Worm (Caenorhabditis elegans) whole organism, midembryonic: Measurements from ENCODE around the gene K10G6.9.

Experiments
- T22C8.4 ChIP-seq: fragments of 200-800 bp; sonication (Bioruptor generic); IDR thresholded peaks from 2 replicates; pipeline ENCODE4 v1.3.6; 2022; ENCODE audit warnings: missing genetic modification characterization, missing compliant biosample characterization
- cog-1 ChIP-seq: sonication (generic microtip); optimal IDR thresholded peaks from 2 replicates; lab custom pipeline; 2016; ENCODE audit warnings: missing genetic modification characterization, missing compliant biosample characterization
- flt-1 ChIP-seq: fragments of 200-800 bp; sonication (Bioruptor generic); IDR thresholded peaks from 2 replicates; pipeline ENCODE4 v1.3.6; 2022; ENCODE audit warnings: missing genetic modification characterization, missing compliant biosample characterization
- klf-2 ChIP-seq: fragments of 200-800 bp; sonication (Bioruptor generic); conservative IDR thresholded peaks from 2 replicates; pipeline ENCODE4 v1.3.6; 2022; ENCODE audit warnings: missing genetic modification reagents, missing genetic modification characterization, missing compliant biosample characterization
- med-1 ChIP-seq: sonication (generic microtip); optimal IDR thresholded peaks from 2 replicates; lab custom pipeline; 2017; ENCODE audit warnings: missing genetic modification characterization, mild to moderate bottlenecking, missing compliant biosample characterization, antibody characterized with exemption, missing genetic modification reagents; ENCODE audit not compliant: insufficient read depth
- ref-1 ChIP-seq: fragments of 200-800 bp; sonication (Bioruptor generic); conservative IDR thresholded peaks from 2 replicates; pipeline ENCODE4 v1.3.6; 2022; ENCODE audit warnings: missing genetic modification reagents, missing genetic modification characterization, missing compliant biosample characterization
- tab-1 ChIP-seq: fragments of 200-800 bp; sonication (Bioruptor generic); IDR thresholded peaks from 2 replicates; pipeline ENCODE4 v1.3.6; 2022; ENCODE audit warnings: missing genetic modification characterization, missing compliant biosample characterization
- ztf-23 ChIP-seq: fragments of 200-800 bp; sonication (Bioruptor generic); IDR thresholded peaks from 2 replicates; pipeline ENCODE4 v1.3.6; 2022; ENCODE audit warnings: missing genetic modification reagents, missing genetic modification characterization, missing compliant biosample characterization
- ztf-29 ChIP-seq: fragments of 200-800 bp; sonication (Bioruptor generic); IDR thresholded peaks from 2 replicates; pipeline ENCODE4 v1.3.6; 2022; ENCODE audit warnings: missing genetic modification reagents, missing genetic modification characterization, missing compliant biosample characterization

Gene K10G6.9

DNA sequence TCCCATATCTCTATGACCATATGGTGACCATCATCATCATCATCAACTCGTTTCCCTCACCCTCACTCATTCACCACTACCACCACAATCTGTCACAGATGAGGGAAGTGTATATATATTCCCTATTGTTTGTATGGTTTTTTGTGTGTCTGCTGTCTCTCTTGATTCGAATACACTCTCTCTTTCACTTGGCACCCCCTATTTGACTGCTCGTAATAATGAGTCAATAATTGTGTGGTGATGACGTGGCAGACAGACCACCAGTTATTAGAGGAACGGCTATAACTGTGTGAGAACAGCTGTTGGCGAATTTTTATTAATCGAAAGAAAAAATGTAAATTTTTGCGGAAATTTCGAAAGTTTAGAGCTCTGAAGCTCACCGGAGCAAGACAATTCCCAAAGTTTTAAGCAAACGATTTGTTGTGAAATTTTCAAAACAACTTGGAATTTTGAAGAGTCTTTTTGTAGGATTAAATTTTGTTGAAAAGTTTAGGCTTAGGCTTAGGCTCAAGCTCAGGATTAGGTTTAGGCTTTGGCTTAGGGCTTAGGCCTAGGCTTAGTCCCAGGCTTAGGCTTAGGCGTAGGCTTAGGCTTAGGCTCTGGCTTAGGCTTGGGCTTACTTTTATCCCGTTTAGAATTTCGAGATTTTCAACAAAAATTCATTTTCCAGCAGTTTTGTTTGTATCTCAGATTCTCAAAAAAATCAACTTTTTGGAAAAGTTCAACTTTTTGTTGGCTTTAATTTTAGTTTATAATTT, 14.4 kb upstream of the K10G6.9 start:
- TF ChIP-seq ztf-29 (GFP tag; lab: Robert Waterston, UW) (peak; percentile 75; the same call in 1 of the 2 replicates), ref-1 (GFP tag; lab: Robert Waterston, UW) (no peak)

DNA sequence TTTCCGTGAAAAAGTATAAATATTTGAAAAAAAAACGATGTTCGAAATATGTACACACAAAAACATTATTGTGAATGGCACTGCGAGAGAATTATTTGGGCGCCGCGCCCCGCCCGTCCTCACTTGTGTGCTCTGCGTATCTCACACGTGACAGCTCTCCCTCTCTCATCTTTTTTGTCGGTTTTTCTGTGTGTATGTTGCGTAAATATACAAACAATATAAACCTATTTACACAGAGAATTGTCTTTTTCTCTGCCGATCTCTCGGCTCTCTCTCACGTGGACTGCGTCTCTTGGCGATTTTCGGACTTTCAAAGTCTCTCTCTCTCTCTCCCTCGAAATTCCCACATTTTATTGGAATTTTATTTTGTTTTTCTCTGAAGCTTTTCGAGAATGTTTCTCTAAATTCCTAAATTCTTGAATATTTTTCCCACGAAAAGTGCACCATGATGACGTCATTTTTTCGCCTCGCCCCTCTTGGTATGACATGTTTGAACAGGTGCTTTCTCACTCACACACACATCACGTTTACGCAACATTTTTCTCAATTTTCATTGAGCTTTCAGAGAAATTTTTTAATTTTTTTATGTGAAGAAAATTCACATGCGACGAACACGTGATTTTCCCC, 13.3 kb upstream of the K10G6.9 start:
- peak; percentile 63 for TF ChIP-seq cog-1 (tag; lab: Kevin White, UChicago)
- TF ChIP-seq ztf-23 (GFP tag; lab: Robert Waterston, UW), result no peak
- TF ChIP-seq flt-1 (GFP tag; lab: Robert Waterston, UW), result peak; percentile 66; the same call in 1 of the 2 replicates

DNA sequence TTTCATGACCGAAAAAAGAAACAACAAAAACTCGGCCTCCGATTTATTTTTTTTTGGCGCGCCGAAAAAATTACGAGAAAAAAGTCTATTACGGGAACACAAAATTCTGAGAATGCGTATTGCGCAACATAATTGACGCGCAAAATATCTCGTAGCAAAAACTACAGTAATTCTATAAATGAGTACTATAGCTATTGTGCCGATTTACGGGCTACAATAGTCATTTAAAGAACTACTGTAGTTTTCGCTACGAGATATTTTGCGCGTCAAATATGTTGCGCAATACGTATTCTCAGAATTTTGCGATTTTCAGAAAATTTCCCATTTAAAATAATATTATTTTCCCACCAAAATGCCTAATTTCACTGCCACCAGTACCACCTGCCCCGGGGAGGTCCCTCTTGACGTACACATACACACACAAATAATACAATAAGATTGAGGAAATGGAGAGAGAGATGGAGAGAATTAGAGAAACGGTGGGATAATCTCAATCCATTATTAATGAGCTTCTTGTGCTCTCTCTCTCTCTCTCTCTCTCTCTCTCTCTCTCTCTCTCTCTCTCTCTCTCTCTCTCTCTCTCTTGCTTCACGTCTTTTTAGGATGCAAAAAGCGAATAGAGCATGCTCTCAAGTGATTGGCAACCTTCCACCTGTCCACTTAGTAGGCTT, 12.5 kb upstream of the K10G6.9 start:
- TF ChIP-seq ref-1 (GFP tag; lab: Robert Waterston, UW) (no peak), tab-1 (GFP tag; lab: Robert Waterston, UW) (0 out of 2 replicates have a peak, but pooled peaks have one; percentile 35), cog-1 (tag; lab: Kevin White, UChicago) (peak; percentile 8), T22C8.4 (GFP tag; lab: Robert Waterston, UW) (no peak)

DNA sequence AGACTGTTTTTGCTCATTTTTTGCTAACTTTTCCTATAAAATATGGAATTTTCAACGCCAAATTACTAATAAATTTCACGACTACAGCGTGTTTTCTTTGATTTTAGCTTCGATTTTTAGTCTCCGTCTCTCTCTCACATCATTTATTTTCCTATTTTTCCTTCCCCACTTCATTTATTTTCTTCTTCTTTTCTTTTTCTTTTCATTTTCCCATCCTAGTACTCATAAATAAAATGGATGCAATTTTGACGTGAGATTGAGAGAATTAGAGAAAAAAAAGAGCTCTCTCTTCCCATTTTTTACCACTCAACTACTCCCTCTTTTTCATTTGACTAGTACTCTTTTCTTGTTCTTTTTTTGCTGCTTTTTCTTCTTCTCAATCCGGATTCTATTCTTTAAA, 11.8 kb upstream of the K10G6.9 start:
- no peak for TF ChIP-seq ref-1 (GFP tag; lab: Robert Waterston, UW)
- TF ChIP-seq klf-2 (GFP tag; lab: Robert Waterston, UW), result no peak
- TF ChIP-seq ztf-29 (GFP tag; lab: Robert Waterston, UW), result no peak
- no peak for TF ChIP-seq tab-1 (GFP tag; lab: Robert Waterston, UW)
- no peak for TF ChIP-seq cog-1 (tag; lab: Kevin White, UChicago)
- TF ChIP-seq T22C8.4 (GFP tag; lab: Robert Waterston, UW), result no peak
- TF ChIP-seq flt-1 (GFP tag; lab: Robert Waterston, UW), result no peak

DNA sequence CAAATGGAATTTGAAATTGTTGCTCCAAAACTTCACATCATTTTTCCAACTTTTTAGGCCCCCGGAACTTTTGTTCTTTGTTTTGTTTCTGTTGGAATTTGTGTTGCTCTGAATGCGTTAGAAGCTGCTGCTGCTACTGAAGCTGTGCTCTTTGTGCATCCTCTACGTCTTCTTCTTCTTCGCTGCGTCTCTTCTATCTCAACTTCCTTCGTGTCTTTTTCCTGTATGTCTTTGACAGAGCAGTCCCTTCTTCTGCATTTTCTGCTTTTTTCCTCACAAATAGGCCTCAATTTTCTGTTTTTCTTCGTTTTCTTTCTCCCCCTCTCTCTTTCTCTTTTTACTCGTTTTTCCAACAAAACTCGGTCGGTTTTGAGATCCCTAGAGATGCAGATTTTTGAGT, 10.8 kb upstream of the K10G6.9 start:
- TF ChIP-seq ztf-23 (GFP tag; lab: Robert Waterston, UW) (0 out of 2 replicates have a peak, but pooled peaks have one; percentile 42), med-1 (GFP tag; lab: Kevin White, UChicago) (no peak), ref-1 (GFP tag; lab: Robert Waterston, UW) (no peak), ztf-29 (GFP tag; lab: Robert Waterston, UW) (no peak), flt-1 (GFP tag; lab: Robert Waterston, UW) (no peak)

DNA sequence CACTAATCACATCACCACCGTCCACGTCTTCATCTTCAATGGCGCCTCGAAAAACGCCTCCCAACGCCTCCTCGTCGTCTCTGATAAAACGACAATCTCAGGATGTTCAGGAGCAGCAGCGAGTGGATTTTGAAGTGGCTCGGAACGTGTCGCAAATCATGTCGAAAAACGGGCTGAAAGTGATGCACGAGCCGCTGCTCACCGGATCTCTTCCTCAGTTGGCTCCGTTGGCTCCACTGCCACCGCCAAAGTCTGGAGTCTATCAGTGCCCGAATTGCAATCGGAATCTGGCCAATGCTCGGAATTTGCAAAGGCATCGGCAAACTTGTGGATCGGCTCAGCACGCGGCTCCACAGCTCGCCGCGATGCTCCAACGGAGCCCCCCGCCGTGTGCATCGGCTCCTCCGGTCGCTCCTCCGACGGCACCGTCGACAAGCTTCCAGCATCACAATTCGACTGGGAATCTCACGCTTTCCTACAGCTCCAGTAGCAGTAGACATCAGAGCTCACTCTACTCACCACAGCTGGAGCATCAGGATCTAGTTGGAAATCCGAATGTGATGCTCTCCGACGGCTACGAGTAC, 7.7 kb upstream of the K10G6.9 start:
- no peak for TF ChIP-seq cog-1 (tag; lab: Kevin White, UChicago)
- TF ChIP-seq flt-1 (GFP tag; lab: Robert Waterston, UW), result 0 out of 2 replicates have a peak, but pooled peaks have one; percentile 44
- no peak for TF ChIP-seq med-1 (GFP tag; lab: Kevin White, UChicago)

DNA sequence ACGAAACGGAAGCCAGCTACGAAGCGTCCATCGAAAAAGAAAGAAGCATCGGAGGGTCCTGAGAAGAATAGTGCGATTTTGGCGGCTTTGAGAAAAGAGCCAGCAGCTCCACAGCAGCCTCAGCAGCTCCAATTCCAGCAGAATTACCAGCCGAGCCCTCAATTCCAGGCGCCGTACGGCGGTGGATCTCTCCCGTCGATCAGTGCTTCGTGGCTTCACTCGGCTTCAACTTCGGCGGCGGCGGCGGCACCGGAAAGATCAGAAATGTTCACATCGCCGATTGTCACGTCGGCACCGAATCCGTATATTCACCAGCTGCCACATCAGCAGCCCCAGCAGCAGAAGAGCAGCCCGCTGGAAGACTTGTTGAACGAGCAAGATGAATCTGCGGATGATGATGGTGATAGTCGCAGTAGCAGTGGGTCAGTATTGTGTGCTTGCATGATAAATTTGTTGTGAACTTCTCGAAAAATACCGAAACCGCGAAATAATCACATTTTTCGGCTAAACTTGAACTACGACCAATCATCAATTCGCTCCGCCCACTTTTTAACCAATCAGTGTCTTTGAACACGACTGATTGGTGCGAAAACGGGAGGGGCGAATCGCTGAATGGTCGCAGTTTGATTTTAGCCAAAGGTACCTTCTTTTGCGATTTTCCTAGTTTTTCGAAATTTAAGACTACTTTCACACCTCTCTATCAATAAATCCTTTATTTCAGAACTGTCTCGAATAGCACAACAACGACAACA, 6.2 kb upstream of the K10G6.9 start:
- TF ChIP-seq klf-2 (GFP tag; lab: Robert Waterston, UW) (no peak), tab-1 (GFP tag; lab: Robert Waterston, UW) (no peak), ztf-29 (GFP tag; lab: Robert Waterston, UW) (no peak), med-1 (GFP tag; lab: Kevin White, UChicago) (no peak), ref-1 (GFP tag; lab: Robert Waterston, UW) (no peak), ztf-23 (GFP tag; lab: Robert Waterston, UW) (no peak), cog-1 (tag; lab: Kevin White, UChicago) (no peak), flt-1 (GFP tag; lab: Robert Waterston, UW) (no peak; the same call in 1 of the 2 replicates), T22C8.4 (GFP tag; lab: Robert Waterston, UW) (no peak)

DNA sequence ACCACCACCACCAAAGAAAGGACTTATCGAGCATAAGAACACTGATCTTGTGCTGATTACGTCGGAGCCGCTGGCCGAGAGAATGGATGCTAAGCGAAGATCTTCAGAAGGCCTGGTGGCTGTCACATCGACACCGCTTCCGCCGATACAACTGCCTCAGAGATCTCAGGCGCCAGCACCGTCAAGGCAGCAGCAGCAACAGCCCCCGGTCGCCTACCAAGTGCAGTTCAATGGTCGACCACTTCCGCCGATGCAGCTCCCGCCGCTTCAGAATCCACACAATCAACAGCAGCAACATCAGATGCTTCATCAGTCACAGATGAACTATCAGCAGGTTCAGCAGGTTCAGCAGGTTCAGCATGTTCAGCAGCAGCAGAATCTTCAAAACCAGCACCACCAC, 5.0 kb upstream of the K10G6.9 start:
- TF ChIP-seq cog-1 (tag; lab: Kevin White, UChicago) (no peak), tab-1 (GFP tag; lab: Robert Waterston, UW) (no peak), ztf-23 (GFP tag; lab: Robert Waterston, UW) (no peak), ztf-29 (GFP tag; lab: Robert Waterston, UW) (no peak), med-1 (GFP tag; lab: Kevin White, UChicago) (no peak), klf-2 (GFP tag; lab: Robert Waterston, UW) (no peak), ref-1 (GFP tag; lab: Robert Waterston, UW) (no peak), T22C8.4 (GFP tag; lab: Robert Waterston, UW) (no peak), flt-1 (GFP tag; lab: Robert Waterston, UW) (no peak)

DNA sequence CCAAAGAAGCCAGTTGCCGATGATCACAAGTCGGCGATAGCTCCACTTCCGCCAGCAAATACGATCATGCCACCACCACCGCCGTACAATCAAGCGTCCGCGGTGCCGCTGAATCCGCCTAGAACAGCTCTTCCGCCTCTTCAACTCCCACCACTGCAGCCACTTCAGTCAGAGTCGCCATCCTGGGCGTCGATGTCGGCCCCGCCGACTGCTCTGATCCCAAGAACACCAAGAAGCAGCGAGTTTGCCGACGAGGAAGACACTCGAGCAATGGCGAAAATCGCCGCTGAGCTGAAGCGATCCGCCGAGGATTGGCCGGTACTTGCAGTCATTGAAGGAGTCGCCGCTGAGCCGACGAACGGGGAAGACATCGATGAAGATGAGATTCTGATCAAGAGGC, 4.0 kb upstream of the K10G6.9 start:
- TF ChIP-seq klf-2 (GFP tag; lab: Robert Waterston, UW) (no peak), tab-1 (GFP tag; lab: Robert Waterston, UW) (0 out of 2 replicates have a peak, but pooled peaks have one; percentile 11)
